Fruit fly (Drosophila melanogaster) whole organism, embryonic: ENCODE data around the gene Mtch.

Source experiments
- Asciz ChIP-seq: fragments of 200-800 bp; sonication (Bioruptor generic); optimal IDR thresholded peaks from 2 replicates; lab custom pipeline; 2017; ENCODE audit warnings: missing biosample characterization, mild to moderate bottlenecking, missing genetic modification characterization, missing genetic modification reagents
- B-H2 ChIP-seq: fragments of 200-800 bp; sonication (Bioruptor generic); optimal IDR thresholded peaks from 2 replicates; lab custom pipeline; 2018; ENCODE audit warnings: missing biosample characterization, mild to moderate bottlenecking, missing genetic modification characterization
- Blimp-1 ChIP-seq: fragments of 200-800 bp; sonication (Bioruptor generic); optimal IDR thresholded peaks from 3 replicates; lab custom pipeline; 2018; ENCODE audit warnings: missing biosample characterization, missing genetic modification characterization, mild to moderate bottlenecking, moderate library complexity, missing genetic modification reagents
- BtbVII ChIP-seq: fragments of 200-800 bp; sonication (Bioruptor generic); optimal IDR thresholded peaks from 3 replicates; lab custom pipeline; 2017; ENCODE audit warnings: missing biosample characterization, mild to moderate bottlenecking, missing genetic modification characterization
- CG10366 ChIP-seq: fragments of 200-800 bp; sonication (Bioruptor generic); IDR thresholded peaks from 2 replicates; pipeline ENCODE4 v1.3.6; 2022; ENCODE audit warnings: missing biosample characterization, missing genetic modification characterization
- CG10543 ChIP-seq: fragments of 200-800 bp; sonication (Bioruptor generic); optimal IDR thresholded peaks from 3 replicates; lab custom pipeline; 2017; ENCODE audit warnings: missing biosample characterization, mild to moderate bottlenecking, missing genetic modification characterization, moderate library complexity
- CG10654 ChIP-seq: fragments of 200-800 bp; sonication (Bioruptor generic); optimal IDR thresholded peaks from 2 replicates; lab custom pipeline; 2016; ENCODE audit warnings: missing biosample characterization, missing genetic modification characterization
- CG11398 ChIP-seq: fragments of 200-800 bp; sonication (Bioruptor generic); optimal IDR thresholded peaks from 2 replicates; lab custom pipeline; 2016; ENCODE audit warnings: missing biosample characterization, missing genetic modification characterization
- CG11695 ChIP-seq: fragments of 200-800 bp; sonication (Bioruptor generic); IDR thresholded peaks from 3 replicates; pipeline ENCODE4 v1.3.6; 2022; ENCODE audit warnings: missing biosample characterization, missing genetic modification characterization
- CG12769 ChIP-seq: fragments of 200-800 bp; sonication (Bioruptor generic); optimal IDR thresholded peaks from 2 replicates; lab custom pipeline; 2019; ENCODE audit warnings: missing biosample characterization, mild to moderate bottlenecking, missing genetic modification characterization, moderate library complexity
- CG13287 ChIP-seq: fragments of 200-800 bp; sonication (Bioruptor generic); IDR thresholded peaks from 2 replicates; pipeline ENCODE4 v1.3.6; 2022; ENCODE audit warnings: missing biosample characterization, missing genetic modification characterization; ENCODE audit not compliant: partially characterized antibody
- CG13894 ChIP-seq: fragments of 200-800 bp; sonication (Bioruptor generic); optimal IDR thresholded peaks from 3 replicates; lab custom pipeline; 2018; ENCODE audit warnings: missing biosample characterization, mild to moderate bottlenecking, missing genetic modification characterization, moderate library complexity
- CG14050 ChIP-seq: fragments of 200-800 bp; sonication (Bioruptor generic); IDR thresholded peaks from 3 replicates; pipeline ENCODE4 v1.3.6; 2022; ENCODE audit warnings: missing biosample characterization, missing genetic modification characterization
- CG15479 ChIP-seq: fragments of 200-800 bp; sonication (Bioruptor generic); optimal IDR thresholded peaks from 3 replicates; lab custom pipeline; 2019; ENCODE audit warnings: missing biosample characterization, mild to moderate bottlenecking, missing genetic modification characterization, moderate library complexity
- CG15514 ChIP-seq: fragments of 200-800 bp; sonication (Bioruptor generic); optimal IDR thresholded peaks from 3 replicates; lab custom pipeline; 2017; ENCODE audit warnings: missing biosample characterization, missing genetic modification characterization, mild to moderate bottlenecking, moderate library complexity, missing genetic modification reagents
- CG15696 ChIP-seq: fragments of 200-800 bp; sonication (Bioruptor generic); optimal IDR thresholded peaks from 2 replicates; lab custom pipeline; 2019; ENCODE audit warnings: missing biosample characterization, mild to moderate bottlenecking, missing genetic modification characterization, moderate library complexity
- CG17186 ChIP-seq: fragments of 200-800 bp; sonication (Bioruptor generic); optimal IDR thresholded peaks from 3 replicates; lab custom pipeline; 2017; ENCODE audit warnings: missing biosample characterization, missing genetic modification reagents, missing genetic modification characterization
- CG2116 ChIP-seq: fragments of 200-800 bp; sonication (Bioruptor generic); optimal IDR thresholded peaks from 3 replicates; lab custom pipeline; 2018; ENCODE audit warnings: missing biosample characterization, mild to moderate bottlenecking, missing genetic modification characterization
- CG31224 ChIP-seq: fragments of 200-800 bp; sonication (Bioruptor generic); IDR thresholded peaks from 2 replicates; pipeline ENCODE4 v1.3.6; 2022; ENCODE audit warnings: missing biosample characterization, missing genetic modification characterization
- CG3163 ChIP-seq: fragments of 200-800 bp; sonication (Bioruptor generic); optimal IDR thresholded peaks from 3 replicates; lab custom pipeline; 2016; ENCODE audit warnings: missing biosample characterization, missing genetic modification characterization
- CG42726 ChIP-seq: fragments of 200-800 bp; sonication (Bioruptor generic); IDR thresholded peaks from 2 replicates; pipeline ENCODE4 v1.3.6; 2022; ENCODE audit warnings: missing biosample characterization, missing genetic modification characterization; ENCODE audit not compliant: partially characterized antibody
- CG6854 ChIP-seq: fragments of 200-800 bp; sonication (Bioruptor generic); optimal IDR thresholded peaks from 3 replicates; lab custom pipeline; 2017; ENCODE audit warnings: missing biosample characterization, mild to moderate bottlenecking, missing genetic modification characterization
- D19A ChIP-seq: fragments of 200-800 bp; optimal IDR thresholded peaks from 3 replicates; lab custom pipeline; 2019; ENCODE audit warnings: missing biosample characterization, mild to moderate bottlenecking, missing genetic modification characterization, moderate library complexity
- Deaf1 ChIP-seq: fragments of 200-800 bp; optimal IDR thresholded peaks from 3 replicates; lab custom pipeline; 2019; ENCODE audit warnings: missing biosample characterization, mild to moderate bottlenecking, missing genetic modification characterization, moderate library complexity
- Doc2 ChIP-seq: fragments of 200-800 bp; sonication (Bioruptor generic); IDR thresholded peaks from 2 replicates; pipeline ENCODE4 v1.3.6; 2022; ENCODE audit warnings: missing biosample characterization, missing genetic modification characterization
- Gug ChIP-seq: fragments of 200-800 bp; sonication (Bioruptor generic); IDR thresholded peaks from 4 replicates; pipeline ENCODE4 v1.3.6; 2022; ENCODE audit warnings: missing biosample characterization, missing genetic modification characterization
- Jarid2 ChIP-seq: fragments of 200-800 bp; sonication (Bioruptor generic); optimal IDR thresholded peaks from 3 replicates; lab custom pipeline; 2017; ENCODE audit warnings: mild to moderate bottlenecking, missing biosample characterization, missing genetic modification reagents, missing genetic modification characterization
- Side ChIP-seq: fragments of 200-800 bp; sonication (Bioruptor generic); optimal IDR thresholded peaks from 2 replicates; lab custom pipeline; 2016; ENCODE audit warnings: missing biosample characterization, missing genetic modification characterization
- Trl ChIP-seq, 3 experiments: fragments of >200 bp in 2 of 3; fragments of 200-800 bp in 1 of 3; sonication (Bioruptor generic) in 1 of 3; optimal IDR thresholded peaks; 2 replicates in 1 of 3; 3 replicates in 2 of 3; lab custom pipeline; 2016 to 2017; ENCODE audit warnings: missing biosample characterization in 1 of 3, missing genetic modification characterization in 1 of 3
- Xbp1 ChIP-seq: fragments of 200-800 bp; sonication (Bioruptor generic); optimal IDR thresholded peaks from 3 replicates; lab custom pipeline; 2016; ENCODE audit warnings: missing biosample characterization, mild to moderate bottlenecking, missing genetic modification characterization
- bab2 ChIP-seq: fragments of 200-800 bp; sonication (Bioruptor generic); optimal IDR thresholded peaks from 2 replicates; lab custom pipeline; 2016; ENCODE audit warnings: missing biosample characterization, missing genetic modification characterization
- btn ChIP-seq: fragments of 200-800 bp; sonication (Bioruptor generic); optimal IDR thresholded peaks from 2 replicates; lab custom pipeline; 2016; ENCODE audit warnings: missing biosample characterization, missing genetic modification characterization
- chinmo ChIP-seq: fragments of 200-800 bp; sonication (Bioruptor generic); IDR thresholded peaks from 4 replicates; pipeline ENCODE4 v1.3.6; 2022; ENCODE audit warnings: missing biosample characterization, missing genetic modification characterization; ENCODE audit not compliant: partially characterized antibody
- ci ChIP-seq: fragments of 200-800 bp; sonication (Bioruptor generic); IDR thresholded peaks from 3 replicates; pipeline ENCODE4 v1.3.6; 2022; ENCODE audit warnings: missing biosample characterization, missing genetic modification characterization
- eve ChIP-seq, 2 experiments: fragments of >200 bp; optimal IDR thresholded peaks; 2 replicates each; lab custom pipeline; 2017; ENCODE audit warnings: missing biosample characterization in 2 of 2, missing genetic modification characterization in 2 of 2
- fd96Cb ChIP-seq: fragments of 200-800 bp; sonication (Bioruptor generic); optimal IDR thresholded peaks from 2 replicates; lab custom pipeline; 2018; ENCODE audit warnings: missing biosample characterization, mild to moderate bottlenecking, missing genetic modification characterization, moderate library complexity
- ftz-f1 ChIP-seq: fragments of 200-800 bp; sonication (Bioruptor generic); optimal IDR thresholded peaks from 2 replicates; lab custom pipeline; 2016; ENCODE audit warnings: missing biosample characterization, missing genetic modification characterization
- inv ChIP-seq: fragments of 200-800 bp; sonication (Bioruptor generic); IDR thresholded peaks from 2 replicates; pipeline ENCODE4 v1.3.6; 2022; ENCODE audit warnings: missing biosample characterization, missing genetic modification characterization; ENCODE audit not compliant: partially characterized antibody
- kni ChIP-seq: fragments of 200-800 bp; sonication (Bioruptor generic); optimal IDR thresholded peaks from 3 replicates; lab custom pipeline; 2017; ENCODE audit warnings: mild to moderate bottlenecking, missing biosample characterization, missing genetic modification reagents, missing genetic modification characterization
- lab ChIP-seq: fragments of 200-800 bp; sonication (Bioruptor generic); optimal IDR thresholded peaks from 3 replicates; lab custom pipeline; 2017; ENCODE audit warnings: missing biosample characterization, missing genetic modification characterization, mild to moderate bottlenecking, moderate library complexity, missing genetic modification reagents
- nerfin-2 ChIP-seq: fragments of 200-800 bp; sonication (Bioruptor generic); IDR thresholded peaks from 2 replicates; pipeline ENCODE4 v1.3.6; 2022; ENCODE audit warnings: missing biosample characterization, missing genetic modification characterization; ENCODE audit not compliant: partially characterized antibody
- nom ChIP-seq: fragments of 200-800 bp; sonication (Bioruptor generic); optimal IDR thresholded peaks from 2 replicates; lab custom pipeline; 2017; ENCODE audit warnings: missing biosample characterization, missing genetic modification characterization, mild to moderate bottlenecking, moderate library complexity, missing genetic modification reagents
- oc ChIP-seq: fragments of 200-800 bp; sonication (Bioruptor generic); optimal IDR thresholded peaks from 2 replicates; lab custom pipeline; 2018; ENCODE audit warnings: missing biosample characterization, mild to moderate bottlenecking, missing genetic modification characterization, moderate library complexity
- pros ChIP-seq: fragments of 200-800 bp; sonication (Bioruptor generic); optimal IDR thresholded peaks from 3 replicates; lab custom pipeline; 2019; ENCODE audit warnings: missing biosample characterization, mild to moderate bottlenecking, missing genetic modification characterization, moderate library complexity
- row ChIP-seq: fragments of 200-800 bp; sonication (Bioruptor generic); IDR thresholded peaks from 3 replicates; pipeline ENCODE4 v1.3.6; 2022; ENCODE audit warnings: missing biosample characterization, missing genetic modification characterization
- ssp ChIP-seq: fragments of 200-800 bp; sonication (Bioruptor generic); IDR thresholded peaks from 2 replicates; pipeline ENCODE4 v1.3.6; 2022; ENCODE audit warnings: missing biosample characterization, missing genetic modification characterization
- sug ChIP-seq: fragments of 200-800 bp; optimal IDR thresholded peaks from 2 replicates; lab custom pipeline; 2019; ENCODE audit warnings: missing biosample characterization, mild to moderate bottlenecking, missing genetic modification characterization, moderate library complexity
- unc-4 ChIP-seq: fragments of 200-800 bp; sonication (Bioruptor generic); IDR thresholded peaks from 2 replicates; pipeline ENCODE4 v1.3.6; 2022; ENCODE audit warnings: missing biosample characterization, missing genetic modification characterization; ENCODE audit not compliant: partially characterized antibody
- z ChIP-seq: fragments of 200-800 bp; sonication (Bioruptor generic); IDR thresholded peaks from 3 replicates; pipeline ENCODE4 v1.3.6; 2022; ENCODE audit warnings: missing biosample characterization, missing genetic modification characterization

Mtch gene

DNA sequence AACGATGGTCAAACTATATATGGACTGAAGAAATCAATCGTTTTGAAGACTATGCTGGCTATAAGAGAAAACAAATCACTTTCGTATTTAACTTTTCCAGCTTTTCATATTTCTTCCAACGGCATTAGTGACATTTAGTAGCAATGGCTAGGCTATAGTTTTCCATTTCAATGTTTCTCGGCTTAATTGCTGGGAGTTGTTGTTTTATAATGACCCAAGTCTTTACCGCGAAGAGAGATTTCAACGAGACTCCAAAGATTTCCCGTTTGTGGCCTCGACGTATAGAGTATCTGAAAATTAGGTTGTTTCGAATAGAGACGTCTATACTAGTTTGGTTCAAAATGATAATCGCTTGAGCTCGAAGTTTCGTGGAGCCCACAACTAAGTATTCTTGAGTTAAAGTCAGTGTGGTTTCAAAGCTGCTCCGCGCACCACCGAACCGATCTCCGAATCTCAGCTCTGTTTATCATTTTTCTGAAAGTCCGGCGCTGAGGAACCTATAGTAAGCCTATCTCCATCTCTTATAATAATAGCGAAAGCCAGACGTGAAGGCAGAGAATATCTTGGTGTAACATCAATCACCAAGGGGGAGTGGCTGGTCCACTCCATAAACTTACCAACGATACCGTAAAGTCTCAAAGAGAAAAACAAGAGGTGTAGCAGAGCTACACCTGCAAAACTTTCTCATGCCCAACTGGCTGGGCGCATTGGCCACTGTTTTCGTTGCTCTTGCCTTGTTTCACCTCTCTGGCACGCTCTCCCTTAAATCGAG, 4.8 kb upstream of the Mtch start, which contains the start of gene CG13875:
TSS of gene CG13875 (plus strand) at position 434 of the 772 bp plus-strand sequence.
- TF ChIP-seq CG13287 (GFP tag; lab: Robert Waterston, UW), result peak; percentile 38
- peak; percentile 56 for TF ChIP-seq nom (GFP tag; lab: Kevin White, UChicago)
- TF ChIP-seq CG6854 (GFP tag; lab: Kevin White, UChicago), result no peak
- no peak for TF ChIP-seq CG15696 (tag; lab: Kevin White, UChicago)
- TF ChIP-seq z (GFP tag; lab: Robert Waterston, UW), result peak; percentile 81
- TF ChIP-seq Asciz (GFP tag; lab: Kevin White, UChicago), result no peak
- TF ChIP-seq Gug (GFP tag; lab: Robert Waterston, UW), result no peak
- peak; percentile 64 for TF ChIP-seq CG13894
- TF ChIP-seq B-H2, result no peak
- TF ChIP-seq CG17186 (GFP tag; lab: Kevin White, UChicago), result no peak
- TF ChIP-seq BtbVII (GFP tag; lab: Kevin White, UChicago), result peak; percentile 4
- peak; percentile 84 for TF ChIP-seq pros (GFP tag; lab: Kevin White, UChicago)
- TF ChIP-seq fd96Cb (tag; lab: Kevin White, UChicago), result no peak
- TF ChIP-seq D19A, result peak; percentile 67
- TF ChIP-seq Side, result no peak
- no peak for TF ChIP-seq sug
- TF ChIP-seq Trl (optimal IDR thresholded peaks at IDR 0.05; lab: Kevin White, UChicago), result peak; percentile 72
- TF ChIP-seq Trl (GFP tag; optimal IDR thresholded peaks at IDR 0.05; lab: Kevin White, UChicago), result no peak
- TF ChIP-seq CG10543 (GFP tag; lab: Kevin White, UChicago), result peak; percentile 20
- TF ChIP-seq CG3163, result peak; percentile 95
- peak; percentile 78; the same call in 2 of the 4 replicates for TF ChIP-seq chinmo (GFP tag; lab: Robert Waterston, UW)
- peak; percentile 11; the same call in 1 of the 3 replicates for TF ChIP-seq CG11695 (GFP tag; lab: Robert Waterston, UW)
- no peak for TF ChIP-seq inv (GFP tag; lab: Robert Waterston, UW)
- peak; percentile 77 for TF ChIP-seq CG12769 (tag; lab: Kevin White, UChicago)
- no peak for TF ChIP-seq ftz-f1 (GFP tag; lab: Kevin White, UChicago)
- peak; percentile 35 for TF ChIP-seq Deaf1 (tag; lab: Kevin White, UChicago)
- no peak for TF ChIP-seq Doc2
- peak; percentile 22; the same call in 1 of the 2 replicates for TF ChIP-seq unc-4 (GFP tag; lab: Robert Waterston, UW)
- peak; percentile 76 for TF ChIP-seq kni (GFP tag; lab: Kevin White, UChicago)
- no peak for TF ChIP-seq CG31224
- no peak for TF ChIP-seq CG10654
- TF ChIP-seq row, result 0 out of 3 replicates have a peak, but pooled peaks have one; percentile 21
- peak; percentile 51; the same call in 1 of the 3 replicates for TF ChIP-seq ci (GFP tag; lab: Robert Waterston, UW)
- TF ChIP-seq oc (tag; lab: Kevin White, UChicago), result peak; percentile 42
- TF ChIP-seq ssp (GFP tag; lab: Robert Waterston, UW), result no peak
- peak; percentile 28 for TF ChIP-seq lab (GFP tag; lab: Kevin White, UChicago)
- TF ChIP-seq nerfin-2 (GFP tag; lab: Robert Waterston, UW), result no peak
- no peak for TF ChIP-seq CG15514
- no peak for TF ChIP-seq CG2116 (GFP tag; lab: Kevin White, UChicago)

DNA sequence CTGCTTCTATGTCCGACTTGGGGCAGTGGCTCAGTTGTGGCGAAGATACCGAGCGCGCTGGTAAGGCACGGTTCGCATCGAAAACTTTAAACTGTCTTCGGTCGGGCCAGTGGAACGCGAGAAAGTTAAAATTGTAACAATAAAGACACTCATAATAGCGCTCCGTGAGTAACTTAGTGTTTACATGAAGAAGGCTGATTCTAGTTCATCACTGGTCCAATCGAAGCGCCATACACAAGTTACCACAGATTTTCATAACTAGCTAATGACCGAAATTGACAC, 4.2 kb upstream of the Mtch start:
- TF ChIP-seq ci (GFP tag; lab: Robert Waterston, UW), result peak; percentile 1; the same call in 1 of the 3 replicates
- TF ChIP-seq eve (GFP tag; optimal IDR thresholded peaks at IDR 0.05; lab: Kevin White, UChicago), result no peak
- TF ChIP-seq CG15479 (GFP tag; lab: Kevin White, UChicago), result no peak
- no peak for TF ChIP-seq btn (GFP tag; lab: Kevin White, UChicago)
- no peak for TF ChIP-seq CG11398 (GFP tag; lab: Kevin White, UChicago)
- no peak for TF ChIP-seq CG14050 (GFP tag; lab: Robert Waterston, UW)
- no peak for TF ChIP-seq Xbp1 (GFP tag; lab: Kevin White, UChicago)
- TF ChIP-seq Jarid2 (GFP tag; lab: Kevin White, UChicago), result peak; percentile 75
- TF ChIP-seq bab2 (GFP tag; lab: Kevin White, UChicago), result no peak
- TF ChIP-seq CG10366 (GFP tag; lab: Robert Waterston, UW), result no peak
- 0 out of 2 replicates have a peak, but pooled peaks have one; percentile 42 for TF ChIP-seq CG42726
- TF ChIP-seq Blimp-1, result peak; percentile 16
